Fruit fly (Drosophila melanogaster) whole organism, embryonic: ENCODE measurements around the gene Coq2.

Source experiments
- C15 ChIP-seq: fragments of 200-800 bp; sonication (Bioruptor generic); IDR thresholded peaks from 3 replicates; pipeline ENCODE4 v1.3.6; 2022; ENCODE audit warnings: missing biosample characterization, missing genetic modification characterization
- CG13624 ChIP-seq: fragments of 200-800 bp; sonication (Bioruptor generic); optimal IDR thresholded peaks from 2 replicates; lab custom pipeline; 2016; ENCODE audit warnings: missing biosample characterization, missing genetic modification characterization
- row ChIP-seq: fragments of 200-800 bp; sonication (Bioruptor generic); IDR thresholded peaks from 3 replicates; pipeline ENCODE4 v1.3.6; 2022; ENCODE audit warnings: missing biosample characterization, missing genetic modification characterization

DNA sequence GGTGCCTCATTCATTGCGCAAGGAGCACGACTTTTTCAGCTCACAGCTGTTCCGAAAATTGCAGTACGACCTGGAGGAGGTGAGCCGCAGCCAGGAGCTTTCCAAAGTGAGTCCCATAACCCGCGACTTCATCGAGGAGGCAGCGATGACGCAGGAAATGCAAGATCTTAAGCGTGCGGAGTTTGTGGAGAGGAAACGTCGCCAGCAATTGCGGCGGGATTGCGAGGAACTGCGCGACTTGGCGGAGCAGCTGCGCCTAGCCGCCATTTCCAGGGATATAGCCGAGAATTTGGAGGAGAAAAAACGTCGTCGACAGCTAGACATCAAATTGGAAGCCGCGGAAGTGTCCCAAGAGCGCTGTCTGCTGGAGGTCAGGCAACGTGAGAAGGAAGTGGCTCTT lies 31.5 kb upstream of the Coq2 start:
- TF ChIP-seq CG13624 (GFP tag; lab: Kevin White, UChicago) = no peak
- no peak for TF ChIP-seq C15 (GFP tag; lab: Robert Waterston, UW)
- TF ChIP-seq row (GFP tag; lab: Robert Waterston, UW) = no peak
